Fruit fly (Drosophila melanogaster): ENCODE results near the gene CG7099.

DNA sequence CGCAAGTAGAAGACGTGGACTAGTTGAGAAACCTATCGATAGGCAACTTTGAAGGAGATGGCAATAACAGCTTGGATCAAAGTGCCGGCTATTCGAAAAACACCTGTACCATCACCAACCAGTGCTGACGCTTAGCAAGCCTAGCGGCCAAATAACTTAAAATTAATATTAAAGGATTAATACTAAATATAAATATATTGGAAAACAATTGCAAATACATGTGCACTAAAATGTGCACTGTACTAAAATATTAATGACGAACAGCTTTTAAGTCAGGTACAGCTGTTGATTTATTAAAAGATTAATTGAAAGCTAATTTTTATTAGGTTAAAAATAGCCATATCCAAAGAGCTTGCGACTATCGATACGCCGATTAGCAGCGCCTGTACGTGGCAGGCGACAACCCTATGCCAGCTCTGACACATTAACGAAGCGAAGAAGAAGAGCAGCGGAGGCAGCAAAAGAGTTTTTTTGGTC lies 8.8 kb upstream of the CG7099 start, which contains the start of the genes CG9302 and beta'COP:
- TF ChIP-seq CG8478 (optimal IDR thresholded peaks at IDR 0.05) (no peak), CTCF (optimal IDR thresholded peaks at IDR 0.05) (no peak)
